Worm (Caenorhabditis elegans): ENCODE results near the gene sec-24.1.
A peak's percentile ranks its signal among the peaks of the same experiment; 100 is the strongest.

sec-24.1 gene

ce11 chrIV:11548671-11549070 is 17.3 kb downstream of the sec-24.1 start, which contains the start of gene M04B2.7:
TSS of gene M04B2.7 (minus strand) at chrIV:11548771.
- no peak for TF ChIP-seq W03F9.2 (tag; optimal IDR thresholded peaks at IDR 0.05)
- TF ChIP-seq him-1 (tag; optimal IDR thresholded peaks at IDR 0.05): no peak
- TF ChIP-seq dao-5 (tag; optimal IDR thresholded peaks at IDR 0.05): no peak

ce11 chrIV:11527752-11528151 is 38.2 kb downstream of the sec-24.1 start, which contains the start of gene M04B2.2:
TSS of gene M04B2.2 (plus strand) at chrIV:11528052.
- TF ChIP-seq him-1 (tag; optimal IDR thresholded peaks at IDR 0.05): no peak
- peak; percentile 2 for TF ChIP-seq dao-5 (tag; optimal IDR thresholded peaks at IDR 0.05)

ce11 chrIV:11526189-11526588 is 39.8 kb downstream of the sec-24.1 start:
- TF ChIP-seq him-1 (tag; optimal IDR thresholded peaks at IDR 0.05) (no peak), dao-5 (tag; optimal IDR thresholded peaks at IDR 0.05) (no peak), W03F9.2 (tag; optimal IDR thresholded peaks at IDR 0.05) (no peak)

ce11 chrIV:11524241-11524692 is 41.7 kb downstream of the sec-24.1 start, which contains the start of gene mep-1:
TSS of gene mep-1 (plus strand) at chrIV:11524642.
- no peak for TF ChIP-seq dao-5 (tag; optimal IDR thresholded peaks at IDR 0.05)
- peak; percentile 24 for TF ChIP-seq W03F9.2 (tag; optimal IDR thresholded peaks at IDR 0.05)
- peak; percentile 50 for TF ChIP-seq him-1 (tag; optimal IDR thresholded peaks at IDR 0.05)

- no peak for TF ChIP-seq dao-5 (tag; optimal IDR thresholded peaks at IDR 0.05)
- TF ChIP-seq W03F9.2 (tag; optimal IDR thresholded peaks at IDR 0.05): no peak
- TF ChIP-seq him-1 (tag; optimal IDR thresholded peaks at IDR 0.05): no peak
These were observed 42.3 kb downstream of the sec-24.1 start for ce11 chrIV:11523685-11524084.

- TF ChIP-seq W03F9.2 (tag; optimal IDR thresholded peaks at IDR 0.05) (peak; percentile 22), him-1 (tag; optimal IDR thresholded peaks at IDR 0.05) (no peak), dao-5 (tag; optimal IDR thresholded peaks at IDR 0.05) (no peak)
These were observed 43.6 kb downstream of the sec-24.1 start for ce11 chrIV:11522225-11522952.

- no peak for TF ChIP-seq W03F9.2 (tag; optimal IDR thresholded peaks at IDR 0.05)
- no peak for TF ChIP-seq him-1 (tag; optimal IDR thresholded peaks at IDR 0.05)
- TF ChIP-seq dao-5 (tag; optimal IDR thresholded peaks at IDR 0.05): no peak
These were observed 45.0 kb downstream of the sec-24.1 start, which contains the start of the genes M04B2.4 and gfl-1 for ce11 chrIV:11520960-11521359. TSS of gene M04B2.4 (minus strand) at chrIV:11521031. TSS of gene gfl-1 (plus strand) at chrIV:11521290.
